Worm (Caenorhabditis elegans): ENCODE measurements around the gene str-236.

- TF ChIP-seq unc-62 (GFP tag; optimal IDR thresholded peaks at IDR 0.05) (no peak), F49E8.2 (tag; optimal IDR thresholded peaks at IDR 0.05; ENCODE audit: insufficient read depth) (no peak), gei-17 (GFP tag; optimal IDR thresholded peaks at IDR 0.05) (no peak), sdz-38 (tag; optimal IDR thresholded peaks at IDR 0.05) (no peak), bed-2 (GFP tag; IDR thresholded peaks at IDR 0.05) (no peak), Y56A3A.18 (GFP tag; IDR thresholded peaks at IDR 0.05) (no peak), cebp-1 (GFP tag; IDR thresholded peaks at IDR 0.05) (no peak), cebp-1 (tag; optimal IDR thresholded peaks at IDR 0.05) (no peak), ceh-100 (GFP tag; IDR thresholded peaks at IDR 0.05) (no peak), sea-2 (GFP tag; IDR thresholded peaks at IDR 0.05) (no peak), hsf-1 (GFP tag; IDR thresholded peaks at IDR 0.05) (no peak)
Observed at ce11 chrV:1491510-1491909, 36.4 kb downstream of the str-236 start, which contains the start of gene C38C3.6.
